Fruit fly (Drosophila melanogaster) whole organism, wandering third instar larva: ENCODE results near the gene Ac78C.

Source experiments
- CrebA ChIP-seq: fragments of 200-800 bp; sonication (Bioruptor generic); optimal IDR thresholded peaks from 2 replicates; lab custom pipeline; 2016; ENCODE audit warnings: missing biosample characterization, mild to moderate bottlenecking, missing genetic modification characterization, borderline replicate concordance
- Dfd ChIP-seq: fragments of >200 bp; optimal IDR thresholded peaks from 2 replicates; lab custom pipeline; 2017; ENCODE audit warnings: missing biosample characterization, missing genetic modification characterization
- Hr83 ChIP-seq: fragments of 200-300 bp; sonication (Bioruptor generic); optimal IDR thresholded peaks from 2 replicates; lab custom pipeline; 2016; ENCODE audit warnings: missing biosample characterization, mild to moderate bottlenecking, missing genetic modification characterization, moderate library complexity; ENCODE audit not compliant: poor library complexity, severe bottlenecking
- dmrt93B ChIP-seq: fragments of 200-800 bp; sonication (Bioruptor generic); optimal IDR thresholded peaks from 2 replicates; lab custom pipeline; 2018; ENCODE audit warnings: missing biosample characterization, mild to moderate bottlenecking, missing genetic modification characterization
- foxo ChIP-seq, 2 experiments: fragments of 200-800 bp; sonication (Bioruptor generic); optimal IDR thresholded peaks; 2 replicates in 1 of 2; 3 replicates in 1 of 2; lab custom pipeline; 2016 to 2017; ENCODE audit warnings: missing biosample characterization in 2 of 2, missing genetic modification characterization in 2 of 2
- fru ChIP-seq: fragments of 200-800 bp; sonication (Bioruptor generic); optimal IDR thresholded peaks from 3 replicates; lab custom pipeline; 2016; ENCODE audit warnings: missing biosample characterization, mild to moderate bottlenecking, missing genetic modification characterization
- tai ChIP-seq: sonication (Bioruptor generic); optimal IDR thresholded peaks from 2 replicates; lab custom pipeline; 2016; ENCODE audit warnings: missing biosample characterization, missing genetic modification characterization

- TF ChIP-seq CrebA (GFP tag; lab: Kevin White, UChicago) (no peak), foxo (GFP tag; optimal IDR thresholded peaks at IDR 0.05; lab: Kevin White, UChicago) (no peak), fru (GFP tag; lab: Kevin White, UChicago) (no peak), Hr83 (GFP tag; lab: Kevin White, UChicago) (no peak), dmrt93B (GFP tag; lab: Kevin White, UChicago) (no peak), Dfd (GFP tag; lab: Kevin White, UChicago) (no peak), tai (GFP tag; lab: Kevin White, UChicago) (no peak)
Measured at dm6 chr3L:21121353-21121752, 50.4 kb downstream of the Ac78C start, which contains the start of gene CG43938.
